Worm (Caenorhabditis elegans): ENCODE measurements around the gene mrp-6.

ce11 chrX:4153343-4153742 lies 33.2 kb downstream of the mrp-6 start, which contains the start of gene nck-1:
- TF ChIP-seq lin-15B (tag; optimal IDR thresholded peaks at IDR 0.05) = no peak
- no peak for TF ChIP-seq spr-3 (GFP tag; optimal IDR thresholded peaks at IDR 0.05)
- TF ChIP-seq unc-62 (GFP tag; optimal IDR thresholded peaks at IDR 0.05 in 1 of 2) = peak in 1 of 2 experiments; percentile 20
- TF ChIP-seq unc-62 (tag; optimal IDR thresholded peaks at IDR 0.05) = no peak
- no peak for TF ChIP-seq T26A8.4 (GFP tag; IDR thresholded peaks at IDR 0.05)
- no peak for TF ChIP-seq mdl-1 (tag; optimal IDR thresholded peaks at IDR 0.05)
- no peak for TF ChIP-seq nhr-237 (tag; optimal IDR thresholded peaks at IDR 0.05)
- TF ChIP-seq ceh-82 (tag; optimal IDR thresholded peaks at IDR 0.05) = no peak
- no peak for TF ChIP-seq lsy-2 (tag; optimal IDR thresholded peaks at IDR 0.05)
- TF ChIP-seq mep-1 (tag; optimal IDR thresholded peaks at IDR 0.05) = no peak
- TF ChIP-seq unc-39 (tag; optimal IDR thresholded peaks at IDR 0.05) = no peak
- TF ChIP-seq ctbp-1 (GFP tag; IDR thresholded peaks at IDR 0.05) = no peak

Measured in whole organism, L4 larva.